Fruit fly (Drosophila melanogaster): ENCODE data around the gene Drsl6.

Drsl6 gene

DNA sequence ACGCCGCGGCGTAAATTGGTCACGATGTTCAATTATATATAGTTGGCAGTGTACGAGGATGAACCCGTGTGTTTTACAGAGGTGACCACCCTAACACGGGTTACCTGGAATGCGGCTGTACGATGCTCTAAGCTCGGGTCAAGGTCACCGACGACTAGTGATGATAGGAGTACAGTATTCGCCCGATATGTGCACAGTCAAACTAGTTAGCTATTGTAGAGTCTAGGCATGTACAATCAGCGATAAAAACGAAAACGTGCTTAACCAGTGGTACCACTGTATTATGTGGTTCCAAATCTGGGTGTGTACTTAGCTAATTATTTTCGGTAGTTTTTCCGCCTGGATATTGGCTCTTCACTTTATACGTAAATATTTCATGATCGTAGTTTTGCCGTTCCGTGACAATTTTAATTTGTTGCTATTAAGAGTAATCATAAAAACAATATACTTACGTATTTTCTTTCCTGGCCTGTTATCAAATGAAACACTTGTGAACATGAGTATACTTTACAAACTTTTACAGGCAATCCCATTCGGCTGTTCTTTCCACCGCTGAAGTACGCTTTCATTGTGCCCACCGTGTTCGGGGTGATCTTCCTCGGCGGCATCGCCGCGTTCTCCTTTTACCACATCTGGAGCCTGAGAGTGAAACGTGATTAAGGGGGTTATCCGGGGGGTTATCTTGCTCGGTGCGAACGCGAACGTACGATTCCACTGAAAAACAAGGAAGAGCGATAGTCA is 16.1 kb downstream of the Drsl6 start (continued):
- TF ChIP-seq CG3281 (GFP tag; optimal IDR thresholded peaks at IDR 0.05), result peak; percentile 28
- TF ChIP-seq bigmax (GFP tag; optimal IDR thresholded peaks at IDR 0.05), result no peak
- no peak for TF ChIP-seq CG34422 (GFP tag; IDR thresholded peaks at IDR 0.05)
- TF ChIP-seq Spps (tag; optimal IDR thresholded peaks at IDR 0.05), result no peak
- TF ChIP-seq CG4730 (GFP tag; IDR thresholded peaks at IDR 0.05), result no peak
- peak; percentile 44 for TF ChIP-seq Ets65A (GFP tag)
- TF ChIP-seq pnt (GFP tag; optimal IDR thresholded peaks at IDR 0.05), result peak; percentile 1
- peak; percentile 48 for TF ChIP-seq Hmr (GFP tag; optimal IDR thresholded peaks at IDR 0.05)
- TF ChIP-seq wek (GFP tag; optimal IDR thresholded peaks at IDR 0.05), result no peak
- no peak for TF ChIP-seq gsb-n (tag; optimal IDR thresholded peaks at IDR 0.05)
- no peak for TF ChIP-seq unc-4 (GFP tag; IDR thresholded peaks at IDR 0.05; ENCODE audit: partially characterized antibody)
- TF ChIP-seq CG2199 (GFP tag; IDR thresholded peaks at IDR 0.05), result no peak
- no peak for TF ChIP-seq BEAF-32 (GFP tag; optimal IDR thresholded peaks at IDR 0.05)
- peak in 1 of 2 experiments; percentile 58 for TF ChIP-seq Eip74EF (GFP tag; optimal IDR thresholded peaks at IDR 0.05)
- TF ChIP-seq repo (GFP tag; optimal IDR thresholded peaks at IDR 0.05), result no peak
- no peak for TF ChIP-seq CG7963 (GFP tag; IDR thresholded peaks at IDR 0.05; ENCODE audit: partially characterized antibody)
- TF ChIP-seq Usf (GFP tag; optimal IDR thresholded peaks at IDR 0.05), result no peak
- no peak for TF ChIP-seq Atf3 (GFP tag; optimal IDR thresholded peaks at IDR 0.05)
- TF ChIP-seq caup (GFP tag; optimal IDR thresholded peaks at IDR 0.05; ENCODE audit: severe bottlenecking), result peak; percentile 10
- TF ChIP-seq CG2120 (GFP tag; optimal IDR thresholded peaks at IDR 0.05), result peak; percentile 56
- no peak for TF ChIP-seq danr (GFP tag; IDR thresholded peaks at IDR 0.05)
- no peak for TF ChIP-seq bowl (GFP tag; IDR thresholded peaks at IDR 0.05)
- no peak for TF ChIP-seq CG3407 (GFP tag; optimal IDR thresholded peaks at IDR 0.05)
- no peak for TF ChIP-seq gfzf (GFP tag; optimal IDR thresholded peaks at IDR 0.05)
- TF ChIP-seq CG8924 (tag; optimal IDR thresholded peaks at IDR 0.05), result peak; percentile 12
- no peak for TF ChIP-seq Ssrp (tag; optimal IDR thresholded peaks at IDR 0.05)
- no peak for TF ChIP-seq cg (GFP tag; optimal IDR thresholded peaks at IDR 0.05)
- TF ChIP-seq jumu (GFP tag; optimal IDR thresholded peaks at IDR 0.05), result peak; percentile 10
- no peak for TF ChIP-seq CG16813 (GFP tag; IDR thresholded peaks at IDR 0.05; ENCODE audit: partially characterized antibody)
- TF ChIP-seq Tbp (GFP tag; optimal IDR thresholded peaks at IDR 0.05), result no peak
- TF ChIP-seq CG18764 (GFP tag; optimal IDR thresholded peaks at IDR 0.05), result peak; percentile 21
- no peak for TF ChIP-seq tin (GFP tag; optimal IDR thresholded peaks at IDR 0.05)
- no peak for TF ChIP-seq CG14860 (GFP tag; IDR thresholded peaks at IDR 0.05; ENCODE audit: partially characterized antibody)
- no peak for TF ChIP-seq CG10321 (GFP tag; IDR thresholded peaks at IDR 0.05)
- no peak for TF ChIP-seq CTCF (GFP tag; optimal IDR thresholded peaks at IDR 0.05)
- no peak for TF ChIP-seq sob (GFP tag; IDR thresholded peaks at IDR 0.05)
- no peak for TF ChIP-seq CG6813 (GFP tag; optimal IDR thresholded peaks at IDR 0.05)
- no peak for TF ChIP-seq Sox102F (GFP tag; optimal IDR thresholded peaks at IDR 0.05)
- TF ChIP-seq CG17328 (GFP tag; IDR thresholded peaks at IDR 0.05), result no peak
- no peak for TF ChIP-seq Poxn (GFP tag; IDR thresholded peaks at IDR 0.05)
- no peak for TF ChIP-seq CrebB (tag; optimal IDR thresholded peaks at IDR 0.05)
- TF ChIP-seq kni (GFP tag; optimal IDR thresholded peaks at IDR 0.05), result no peak
- no peak for TF ChIP-seq Deaf1 (tag; optimal IDR thresholded peaks at IDR 0.05)
- no peak for TF ChIP-seq CG10209 (GFP tag; optimal IDR thresholded peaks at IDR 0.05)
- TF ChIP-seq TFAM (GFP tag; optimal IDR thresholded peaks at IDR 0.05), result no peak
- no peak for TF ChIP-seq CG4617 (GFP tag; optimal IDR thresholded peaks at IDR 0.05; ENCODE audit: borderline replicate concordance)
- TF ChIP-seq CG16815 (GFP tag; optimal IDR thresholded peaks at IDR 0.05), result no peak
- TF ChIP-seq rib (GFP tag; IDR thresholded peaks at IDR 0.05), result no peak
- no peak for TF ChIP-seq Sox100B (GFP tag; optimal IDR thresholded peaks at IDR 0.05)
- no peak for TF ChIP-seq al (GFP tag; IDR thresholded peaks at IDR 0.05)

Measured in whole organism, embryonic.